Fruit fly (Drosophila melanogaster): ENCODE results near the gene CG31088.

The CG31088 gene

dm6 chr3R:15993815-15994572, 43.3 kb upstream of the CG31088 start:
- TF ChIP-seq caup (GFP tag; optimal IDR thresholded peaks at IDR 0.05; ENCODE audit: severe bottlenecking) (no peak), CG1603 (tag; optimal IDR thresholded peaks at IDR 0.05) (no peak), CG1647 (GFP tag; optimal IDR thresholded peaks at IDR 0.05) (no peak), CG16813 (GFP tag; IDR thresholded peaks at IDR 0.05; ENCODE audit: partially characterized antibody) (0 out of 3 replicates have a peak, but pooled peaks have one; percentile 20), Ets65A (GFP tag) (peak; percentile 24), Dip3 (GFP tag; optimal IDR thresholded peaks at IDR 0.05) (no peak), peb (GFP tag; IDR thresholded peaks at IDR 0.05) (no peak), da (GFP tag; optimal IDR thresholded peaks at IDR 0.05) (no peak), fd64A (GFP tag; optimal IDR thresholded peaks at IDR 0.05) (no peak), Ada2b (GFP tag; IDR thresholded peaks at IDR 0.05) (no peak), Gsc (GFP tag; IDR thresholded peaks at IDR 0.05) (no peak), CG34422 (GFP tag; IDR thresholded peaks at IDR 0.05) (no peak), Rfx (GFP tag; IDR thresholded peaks at IDR 0.05) (0 out of 2 replicates have a peak, but pooled peaks have one; percentile 9), Drgx (GFP tag; IDR thresholded peaks at IDR 0.05) (peak; percentile 12; the same call in 1 of the 2 replicates), nau (GFP tag; optimal IDR thresholded peaks at IDR 0.05) (no peak), danr (GFP tag; IDR thresholded peaks at IDR 0.05) (no peak), ham (GFP tag; IDR thresholded peaks at IDR 0.05) (no peak), scrt (GFP tag; optimal IDR thresholded peaks at IDR 0.05) (no peak), al (GFP tag; IDR thresholded peaks at IDR 0.05) (no peak), amos (GFP tag; IDR thresholded peaks at IDR 0.05; ENCODE audit: partially characterized antibody) (no peak), br (optimal IDR thresholded peaks at IDR 0.05) (no peak), Hr39 (optimal IDR thresholded peaks at IDR 0.05) (no peak), Trl (optimal IDR thresholded peaks at IDR 0.05) (peak in 1 of 2 experiments; percentile 20), Trl (GFP tag; optimal IDR thresholded peaks at IDR 0.05) (no peak), twi (tag; optimal IDR thresholded peaks at IDR 0.05) (no peak), Opbp (GFP tag; IDR thresholded peaks at IDR 0.05; ENCODE audit: partially characterized antibody) (no peak), pum (GFP tag; optimal IDR thresholded peaks at IDR 0.05) (no peak), CG12071 (GFP tag; optimal IDR thresholded peaks at IDR 0.05) (no peak), CG2889 (GFP tag; IDR thresholded peaks at IDR 0.05) (no peak), hkb (optimal IDR thresholded peaks at IDR 0.05) (no peak), hkb (GFP tag; IDR thresholded peaks at IDR 0.05) (no peak), lmd (GFP tag; IDR thresholded peaks at IDR 0.05) (no peak), Adf1 (GFP tag; IDR thresholded peaks at IDR 0.05) (peak; percentile 61; the same call in 1 of the 2 replicates), CG11247 (GFP tag; IDR thresholded peaks at IDR 0.05) (no peak), ewg (GFP tag; optimal IDR thresholded peaks at IDR 0.05) (no peak), row (GFP tag; IDR thresholded peaks at IDR 0.05) (no peak), Hmr (GFP tag; optimal IDR thresholded peaks at IDR 0.05) (no peak), Med (GFP tag) (peak; percentile 62), cad (GFP tag; optimal IDR thresholded peaks at IDR 0.05) (no peak), CG13123 (GFP tag; optimal IDR thresholded peaks at IDR 0.05) (no peak), Ets97D (GFP tag; optimal IDR thresholded peaks at IDR 0.05) (no peak), Fer3 (tag; optimal IDR thresholded peaks at IDR 0.05) (no peak), CG9727 (GFP tag; optimal IDR thresholded peaks at IDR 0.05) (no peak), CG8290 (GFP tag; optimal IDR thresholded peaks at IDR 0.05) (no peak), CG8290 (tag; optimal IDR thresholded peaks at IDR 0.05) (no peak), CG11560 (tag; IDR thresholded peaks at IDR 0.05) (no peak), Usf (GFP tag; optimal IDR thresholded peaks at IDR 0.05) (no peak), NFAT (GFP tag; IDR thresholded peaks at IDR 0.05) (no peak), gcm2 (GFP tag; optimal IDR thresholded peaks at IDR 0.05) (no peak), onecut (GFP tag; IDR thresholded peaks at IDR 0.05) (no peak), zen (tag; optimal IDR thresholded peaks at IDR 0.05) (peak; percentile 65), CG11723 (GFP tag; optimal IDR thresholded peaks at IDR 0.05) (no peak), fru (optimal IDR thresholded peaks at IDR 0.05) (no peak)
